Worm (Caenorhabditis elegans): ENCODE results near the gene amt-4.
A peak's percentile ranks its signal among the peaks of the same experiment; 100 is the strongest.

DNA sequence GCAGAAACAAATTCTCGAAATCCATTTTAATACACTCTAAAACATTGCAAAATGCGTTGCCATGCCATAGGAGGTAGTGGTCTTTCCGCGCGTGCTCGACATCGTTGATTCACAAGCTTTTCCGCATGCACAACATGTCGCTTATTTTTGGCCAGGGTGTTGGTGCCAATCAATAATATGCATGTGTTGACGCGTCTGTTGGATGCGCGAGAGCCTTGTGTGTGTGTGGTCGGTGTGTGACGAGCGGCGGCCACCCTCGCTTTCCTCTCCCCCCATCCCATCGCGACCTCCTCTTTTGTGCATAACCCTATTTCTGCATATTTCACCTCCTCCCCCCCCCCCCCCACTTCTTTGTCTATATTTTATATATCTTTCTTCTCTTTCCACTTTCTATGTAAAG, 11.2 kb downstream of the amt-4 start:
- TF ChIP-seq ets-7 (tag; optimal IDR thresholded peaks at IDR 0.05) (no peak), aly-1 (tag; optimal IDR thresholded peaks at IDR 0.05) (no peak), hmg-4 (GFP tag; optimal IDR thresholded peaks at IDR 0.05) (peak; percentile 70), tbx-11 (GFP tag; IDR thresholded peaks at IDR 0.05) (no peak), tbx-37 (GFP tag; conservative IDR thresholded peaks at IDR 0.05) (no peak)

Measured in whole organism, early embryonic.